Fruit fly (Drosophila melanogaster): ENCODE measurements around the gene Ubc4.

DNA sequence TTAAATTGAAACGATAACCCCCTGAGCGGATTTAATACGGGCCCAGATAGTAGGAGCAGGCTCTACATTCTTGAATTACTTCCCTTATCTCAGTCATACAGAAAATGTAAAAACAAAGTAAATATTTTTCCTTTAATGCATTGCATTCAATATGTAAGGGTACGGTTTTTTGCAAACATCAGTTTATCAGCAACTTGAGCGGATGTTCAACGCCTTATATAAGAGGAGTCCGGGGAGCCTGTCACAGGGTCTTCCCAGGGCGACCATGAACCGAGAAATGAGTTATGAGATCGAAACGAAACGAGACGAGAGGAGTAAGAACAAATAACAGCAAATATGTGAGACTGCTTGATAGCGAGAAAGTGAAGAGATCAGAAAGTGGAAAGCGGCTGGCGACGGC, 18.5 kb downstream of the Ubc4 start:
- TF ChIP-seq psq (optimal IDR thresholded peaks at IDR 0.05), result no peak
- no peak for TF ChIP-seq pan (optimal IDR thresholded peaks at IDR 0.05)
